Fruit fly (Drosophila melanogaster): Measurements from ENCODE around the gene CG6149.

The CG6149 gene

DNA sequence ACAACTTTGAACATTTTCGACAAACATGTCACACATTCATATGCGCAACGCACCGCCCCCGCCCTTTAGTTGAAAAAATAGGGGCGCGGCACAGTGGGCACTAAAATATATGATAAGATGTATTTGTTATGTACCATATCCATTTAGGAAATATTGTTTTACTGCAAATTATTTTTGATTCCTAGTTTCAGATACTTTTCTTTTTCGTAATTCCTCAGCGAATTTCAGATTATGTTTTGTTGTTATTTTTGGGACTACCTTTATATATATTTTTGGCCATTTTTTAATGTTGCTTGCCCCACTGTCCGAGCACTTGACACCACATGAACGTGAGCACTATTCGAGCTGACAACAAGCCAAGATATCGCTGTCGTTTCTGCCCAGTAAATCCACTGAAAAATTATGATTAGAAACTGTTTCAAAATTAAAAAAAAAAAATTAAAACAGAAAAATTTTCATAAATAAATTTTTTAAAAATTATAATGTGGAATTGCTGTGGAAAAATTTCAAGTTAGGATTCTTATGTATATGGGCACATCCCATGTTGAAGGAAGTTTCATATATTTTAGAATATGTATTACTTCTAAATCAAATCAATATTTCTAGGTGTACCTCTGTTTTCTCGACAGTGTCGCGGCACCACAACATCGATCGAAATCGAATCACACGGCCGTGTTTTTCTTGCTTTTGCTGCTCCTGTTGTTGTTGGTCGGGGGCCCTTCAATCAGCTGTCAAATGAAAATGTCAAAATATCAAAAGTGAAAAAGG, 17.8 kb downstream of the CG6149 start:
- peak; percentile 70 for TF ChIP-seq CG15336 (GFP tag; IDR thresholded peaks at IDR 0.05)
- peak; percentile 6 for TF ChIP-seq pdm3 (GFP tag; optimal IDR thresholded peaks at IDR 0.05)
- TF ChIP-seq salr (GFP tag; optimal IDR thresholded peaks at IDR 0.05) = peak in 1 of 2 experiments; percentile 21
- TF ChIP-seq eg (GFP tag; IDR thresholded peaks at IDR 0.05) = peak; percentile 60; the same call in 1 of the 3 replicates
- TF ChIP-seq topi (GFP tag; optimal IDR thresholded peaks at IDR 0.05) = peak; percentile 15
- TF ChIP-seq CG6792 (GFP tag; optimal IDR thresholded peaks at IDR 0.05) = no peak
- TF ChIP-seq CG8119 (GFP tag; IDR thresholded peaks at IDR 0.05) = peak; percentile 59
- peak; percentile 48 for TF ChIP-seq svp (GFP tag)
- TF ChIP-seq fkh (GFP tag; optimal IDR thresholded peaks at IDR 0.05) = no peak
- no peak for TF ChIP-seq CG9139 (GFP tag; optimal IDR thresholded peaks at IDR 0.05)
- TF ChIP-seq esn (GFP tag; optimal IDR thresholded peaks at IDR 0.05) = peak; percentile 7
- TF ChIP-seq CG10669 (GFP tag; optimal IDR thresholded peaks at IDR 0.05) = no peak
- peak; percentile 6 for TF ChIP-seq dac (GFP tag; optimal IDR thresholded peaks at IDR 0.05)
- TF ChIP-seq Eip93F (GFP tag; optimal IDR thresholded peaks at IDR 0.05) = no peak
- TF ChIP-seq Eip78C (GFP tag) = peak; percentile 64
- TF ChIP-seq CG34406 (GFP tag; optimal IDR thresholded peaks at IDR 0.05) = no peak
- no peak for TF ChIP-seq Sox15 (GFP tag; optimal IDR thresholded peaks at IDR 0.05)
- TF ChIP-seq Smox (GFP tag; optimal IDR thresholded peaks at IDR 0.05) = no peak
- TF ChIP-seq CG4318 (GFP tag; optimal IDR thresholded peaks at IDR 0.05) = peak; percentile 3
- TF ChIP-seq CG32006 (GFP tag; optimal IDR thresholded peaks at IDR 0.05) = peak; percentile 54
- TF ChIP-seq Hr4 (GFP tag; optimal IDR thresholded peaks at IDR 0.05) = peak; percentile 35
- TF ChIP-seq acj6 (GFP tag; optimal IDR thresholded peaks at IDR 0.05) = no peak
- peak; percentile 10 for TF ChIP-seq OdsH (GFP tag; optimal IDR thresholded peaks at IDR 0.05)
- TF ChIP-seq Gug (GFP tag; IDR thresholded peaks at IDR 0.05) = 0 out of 2 replicates have a peak, but pooled peaks have one; percentile 11
- peak; percentile 24 for TF ChIP-seq Ets96B (tag; optimal IDR thresholded peaks at IDR 0.05)
- TF ChIP-seq CG3032 (tag; optimal IDR thresholded peaks at IDR 0.05) = no peak
- TF ChIP-seq achi (GFP tag; optimal IDR thresholded peaks at IDR 0.05) = peak; percentile 30
- TF ChIP-seq CG3919 (GFP tag; optimal IDR thresholded peaks at IDR 0.05) = peak; percentile 51
- peak; percentile 22 for TF ChIP-seq CG10631 (GFP tag; optimal IDR thresholded peaks at IDR 0.05)

DNA sequence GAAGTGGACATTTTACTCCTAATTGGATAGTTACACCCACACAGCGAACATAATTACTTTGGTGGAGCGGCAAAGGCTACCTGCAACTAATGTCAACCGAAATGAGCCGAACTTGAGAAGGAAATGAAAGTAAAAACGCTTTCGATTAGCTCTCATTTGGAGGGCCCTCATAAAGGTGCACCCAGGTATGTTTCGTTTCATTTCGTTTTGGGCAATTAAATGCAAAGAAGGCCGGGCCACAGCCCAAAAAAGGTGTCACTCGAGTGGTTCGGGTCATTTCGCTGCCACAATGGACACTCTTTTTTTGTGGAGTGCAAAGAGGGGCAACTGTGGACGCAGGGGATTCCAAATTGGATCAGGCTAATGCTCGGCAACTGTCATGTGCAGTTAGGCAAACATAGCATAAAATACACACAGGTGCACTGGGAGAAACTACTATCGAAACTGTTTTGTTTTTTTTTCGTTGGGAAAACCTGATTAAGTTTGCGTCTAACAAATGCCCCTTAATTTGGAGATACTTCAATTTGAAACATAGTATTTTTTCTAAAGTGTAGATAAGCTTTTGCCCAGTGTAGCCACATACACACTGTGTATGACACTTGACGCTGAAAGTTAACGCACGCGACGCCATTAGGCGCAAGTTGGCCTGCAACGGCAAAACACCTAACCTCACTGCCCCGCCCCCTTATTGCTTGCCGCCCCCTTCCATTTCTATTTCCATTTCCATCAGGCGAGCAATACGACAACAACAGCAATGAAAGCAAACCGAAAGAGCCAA, 18.6 kb downstream of the CG6149 start:
- peak; percentile 10 for TF ChIP-seq Hr39 (GFP tag; optimal IDR thresholded peaks at IDR 0.05)
- TF ChIP-seq CG4318 (GFP tag; optimal IDR thresholded peaks at IDR 0.05) = peak; percentile 23
- TF ChIP-seq Eip78C (GFP tag) = peak; percentile 72
- TF ChIP-seq dac (GFP tag; optimal IDR thresholded peaks at IDR 0.05) = peak; percentile 21
- TF ChIP-seq CG31627 (GFP tag; optimal IDR thresholded peaks at IDR 0.05) = no peak
- TF ChIP-seq Sox14 (GFP tag; optimal IDR thresholded peaks at IDR 0.05) = no peak
- peak; percentile 11 for TF ChIP-seq cyc (GFP tag; optimal IDR thresholded peaks at IDR 0.05)
- peak; percentile 2 for TF ChIP-seq achi (GFP tag; optimal IDR thresholded peaks at IDR 0.05)
- TF ChIP-seq CG9139 (GFP tag; optimal IDR thresholded peaks at IDR 0.05) = no peak
- peak; percentile 44 for TF ChIP-seq CG32006 (GFP tag; optimal IDR thresholded peaks at IDR 0.05)
- TF ChIP-seq CG1621 (tag; optimal IDR thresholded peaks at IDR 0.05) = no peak
- TF ChIP-seq CG6276 (GFP tag; optimal IDR thresholded peaks at IDR 0.05) = peak; percentile 32
- peak; percentile 86 for TF ChIP-seq fkh (GFP tag; optimal IDR thresholded peaks at IDR 0.05)
- TF ChIP-seq ss (GFP tag; optimal IDR thresholded peaks at IDR 0.05) = no peak
- no peak for TF ChIP-seq dsx (GFP tag; optimal IDR thresholded peaks at IDR 0.05; ENCODE audit: poor library complexity, severe bottlenecking)
- TF ChIP-seq Smox (GFP tag; optimal IDR thresholded peaks at IDR 0.05) = no peak
- no peak for TF ChIP-seq CG6854 (GFP tag; optimal IDR thresholded peaks at IDR 0.05)
- no peak for TF ChIP-seq Met (GFP tag; optimal IDR thresholded peaks at IDR 0.05)
- peak; percentile 14 for TF ChIP-seq svp (GFP tag)
- TF ChIP-seq Gug (GFP tag; IDR thresholded peaks at IDR 0.05) = peak; percentile 81
- peak; percentile 29 for TF ChIP-seq OdsH (GFP tag; optimal IDR thresholded peaks at IDR 0.05)
- TF ChIP-seq CG10631 (GFP tag; optimal IDR thresholded peaks at IDR 0.05) = peak; percentile 26
- peak; percentile 58 for TF ChIP-seq Hr4 (GFP tag; optimal IDR thresholded peaks at IDR 0.05)
- TF ChIP-seq CG15336 (GFP tag; IDR thresholded peaks at IDR 0.05) = peak; percentile 80
- TF ChIP-seq CG16779 (tag; optimal IDR thresholded peaks at IDR 0.05) = no peak
- no peak for TF ChIP-seq Eip93F (GFP tag; optimal IDR thresholded peaks at IDR 0.05)
- peak; percentile 44 for TF ChIP-seq Lpt (GFP tag; optimal IDR thresholded peaks at IDR 0.05)
- TF ChIP-seq esn (GFP tag; optimal IDR thresholded peaks at IDR 0.05) = no peak
- peak; percentile 89 for TF ChIP-seq eg (GFP tag; IDR thresholded peaks at IDR 0.05)
- no peak for TF ChIP-seq CG34406 (GFP tag; optimal IDR thresholded peaks at IDR 0.05)
- TF ChIP-seq topi (GFP tag; optimal IDR thresholded peaks at IDR 0.05) = no peak
- peak; percentile 18 for TF ChIP-seq net (GFP tag; optimal IDR thresholded peaks at IDR 0.05)
- peak; percentile 84 for TF ChIP-seq CG6163 (GFP tag; IDR thresholded peaks at IDR 0.05)
- TF ChIP-seq CG8119 (GFP tag; IDR thresholded peaks at IDR 0.05) = peak; percentile 60
- peak; percentile 76 for TF ChIP-seq CG11294 (GFP tag; IDR thresholded peaks at IDR 0.05)
- TF ChIP-seq CG3919 (GFP tag; optimal IDR thresholded peaks at IDR 0.05) = peak; percentile 0

All from whole organism, prepupa.